Fruit fly (Drosophila melanogaster): Measurements from ENCODE around the gene Or85c.

The Or85c gene

dm6 chr3R:8470567-8470966, 42.3 kb downstream of the Or85c start (continued):
- TF ChIP-seq CG6276 (GFP tag; optimal IDR thresholded peaks at IDR 0.05) (peak; percentile 61), Sox15 (GFP tag; optimal IDR thresholded peaks at IDR 0.05) (no peak), CG31627 (GFP tag; optimal IDR thresholded peaks at IDR 0.05) (peak; percentile 54), Eip75B (GFP tag; optimal IDR thresholded peaks at IDR 0.05) (peak; percentile 19), CG1621 (tag; optimal IDR thresholded peaks at IDR 0.05) (no peak), salr (GFP tag; optimal IDR thresholded peaks at IDR 0.05) (peak in 1 of 2 experiments; percentile 73), svp (GFP tag) (peak; percentile 88), Hr39 (GFP tag; optimal IDR thresholded peaks at IDR 0.05) (peak; percentile 48), spab (GFP tag; optimal IDR thresholded peaks at IDR 0.05) (no peak), achi (GFP tag; optimal IDR thresholded peaks at IDR 0.05) (peak; percentile 62), Smox (GFP tag; optimal IDR thresholded peaks at IDR 0.05) (peak; percentile 51), Gug (GFP tag; IDR thresholded peaks at IDR 0.05) (peak; percentile 49), Sox14 (GFP tag; optimal IDR thresholded peaks at IDR 0.05) (peak; percentile 68), OdsH (GFP tag; optimal IDR thresholded peaks at IDR 0.05) (peak; percentile 75), CG3032 (tag; optimal IDR thresholded peaks at IDR 0.05) (peak; percentile 45), Hr38 (GFP tag; optimal IDR thresholded peaks at IDR 0.05) (no peak), Met (GFP tag; optimal IDR thresholded peaks at IDR 0.05) (peak; percentile 60), Hr4 (GFP tag; optimal IDR thresholded peaks at IDR 0.05) (peak; percentile 83), dac (GFP tag; optimal IDR thresholded peaks at IDR 0.05) (peak; percentile 73), CG34406 (GFP tag; optimal IDR thresholded peaks at IDR 0.05) (peak; percentile 59), CG8119 (GFP tag; IDR thresholded peaks at IDR 0.05) (peak; percentile 83)

- TF ChIP-seq CG15336 (GFP tag; IDR thresholded peaks at IDR 0.05), result peak; percentile 73
- no peak for TF ChIP-seq Eip93F (GFP tag; optimal IDR thresholded peaks at IDR 0.05)
- peak; percentile 66 for TF ChIP-seq Gug (GFP tag; IDR thresholded peaks at IDR 0.05)
- peak; percentile 48; the same call in 2 of the 3 replicates for TF ChIP-seq eg (GFP tag; IDR thresholded peaks at IDR 0.05)
- TF ChIP-seq CG8119 (GFP tag; IDR thresholded peaks at IDR 0.05), result peak; percentile 80
- TF ChIP-seq CG11294 (GFP tag; IDR thresholded peaks at IDR 0.05), result no peak
- TF ChIP-seq cyc (GFP tag; optimal IDR thresholded peaks at IDR 0.05), result peak; percentile 48
- peak; percentile 46 for TF ChIP-seq CG11762 (GFP tag; optimal IDR thresholded peaks at IDR 0.05; ENCODE audit: insufficient read depth)
- peak; percentile 43 for TF ChIP-seq fd59A (GFP tag; optimal IDR thresholded peaks at IDR 0.05)
- peak; percentile 39 for TF ChIP-seq dac (GFP tag; optimal IDR thresholded peaks at IDR 0.05)
- TF ChIP-seq CG9139 (GFP tag; optimal IDR thresholded peaks at IDR 0.05), result no peak
- TF ChIP-seq CG4318 (GFP tag; optimal IDR thresholded peaks at IDR 0.05), result peak; percentile 76
- TF ChIP-seq CG11902 (GFP tag; optimal IDR thresholded peaks at IDR 0.05), result peak; percentile 26
- TF ChIP-seq vri (GFP tag; optimal IDR thresholded peaks at IDR 0.05), result no peak
- peak; percentile 49 for TF ChIP-seq CG6792 (GFP tag; optimal IDR thresholded peaks at IDR 0.05)
- peak; percentile 1 for TF ChIP-seq CG1621 (tag; optimal IDR thresholded peaks at IDR 0.05)
- peak; percentile 94 for TF ChIP-seq Eip78C (GFP tag)
- TF ChIP-seq Hr39 (GFP tag; optimal IDR thresholded peaks at IDR 0.05), result peak; percentile 34
- peak; percentile 16 for TF ChIP-seq CG8319 (GFP tag; optimal IDR thresholded peaks at IDR 0.05)
- TF ChIP-seq salr (GFP tag; optimal IDR thresholded peaks at IDR 0.05), result peak in 1 of 2 experiments; percentile 72
- peak; percentile 48 for TF ChIP-seq lz (GFP tag; optimal IDR thresholded peaks at IDR 0.05)
- peak; percentile 66 for TF ChIP-seq OdsH (GFP tag; optimal IDR thresholded peaks at IDR 0.05)
- peak; percentile 26 for TF ChIP-seq CG10669 (GFP tag; optimal IDR thresholded peaks at IDR 0.05)
- TF ChIP-seq CG16779 (tag; optimal IDR thresholded peaks at IDR 0.05), result peak; percentile 15
- TF ChIP-seq CG7368 (GFP tag; optimal IDR thresholded peaks at IDR 0.05), result no peak
- TF ChIP-seq Sox14 (GFP tag; optimal IDR thresholded peaks at IDR 0.05), result peak; percentile 70
- TF ChIP-seq CG6163 (GFP tag; IDR thresholded peaks at IDR 0.05), result peak; percentile 48
- peak; percentile 58 for TF ChIP-seq Eip75B (GFP tag; optimal IDR thresholded peaks at IDR 0.05)
- peak; percentile 67 for TF ChIP-seq esn (GFP tag; optimal IDR thresholded peaks at IDR 0.05)
- TF ChIP-seq CG6854 (GFP tag; optimal IDR thresholded peaks at IDR 0.05), result no peak
- TF ChIP-seq Sox15 (GFP tag; optimal IDR thresholded peaks at IDR 0.05), result no peak
- peak; percentile 86 for TF ChIP-seq CG32006 (GFP tag; optimal IDR thresholded peaks at IDR 0.05)
- TF ChIP-seq Smox (GFP tag; optimal IDR thresholded peaks at IDR 0.05), result peak; percentile 46
- peak; percentile 57 for TF ChIP-seq Lpt (GFP tag; optimal IDR thresholded peaks at IDR 0.05)
- peak; percentile 36 for TF ChIP-seq dsx (GFP tag; optimal IDR thresholded peaks at IDR 0.05; ENCODE audit: poor library complexity, severe bottlenecking)
- TF ChIP-seq svp (GFP tag), result peak; percentile 84
- peak; percentile 69 for TF ChIP-seq CG6276 (GFP tag; optimal IDR thresholded peaks at IDR 0.05)
- peak; percentile 56 for TF ChIP-seq CG31627 (GFP tag; optimal IDR thresholded peaks at IDR 0.05)
- TF ChIP-seq topi (GFP tag; optimal IDR thresholded peaks at IDR 0.05), result peak; percentile 59
- peak; percentile 30 for TF ChIP-seq net (GFP tag; optimal IDR thresholded peaks at IDR 0.05)
- peak; percentile 43 for TF ChIP-seq spab (GFP tag; optimal IDR thresholded peaks at IDR 0.05)
- peak; percentile 74 for TF ChIP-seq Hr4 (GFP tag; optimal IDR thresholded peaks at IDR 0.05)
These were observed 43.0 kb downstream of the Or85c start for dm6 chr3R:8469716-8470393.

Measured in whole organism, prepupa.